Worm (Caenorhabditis elegans) whole organism, mixed stage, embryonic: ENCODE results near the gene ant-1.4.

Experiments
- bed-3 ChIP-seq: fragments of 200-800 bp; sonication (Bioruptor generic); optimal IDR thresholded peaks from 3 replicates; lab custom pipeline; 2018; ENCODE audit warnings: mild to moderate bottlenecking, missing genetic modification characterization, moderate library complexity, missing compliant biosample characterization
- blmp-1 ChIP-seq: fragments of 150-350 bp; optimal IDR thresholded peaks from 2 replicates; lab custom pipeline; 2014; ENCODE audit warnings: missing biosample characterization, missing genetic modification characterization
- ceh-39 ChIP-seq: fragments of 150-350 bp; optimal IDR thresholded peaks from 2 replicates; lab custom pipeline; 2014; ENCODE audit warnings: missing biosample characterization, missing genetic modification characterization
- ceh-43 ChIP-seq: fragments of 200-800 bp; sonication (Bioruptor generic); optimal IDR thresholded peaks from 2 replicates; lab custom pipeline; 2018; ENCODE audit warnings: mild to moderate bottlenecking, missing genetic modification characterization, moderate library complexity, missing compliant biosample characterization
- ceh-83 ChIP-seq: fragments of 200-800 bp; sonication (Bioruptor generic); optimal IDR thresholded peaks from 2 replicates; lab custom pipeline; 2018; ENCODE audit warnings: mild to moderate bottlenecking, missing genetic modification characterization, missing compliant biosample characterization
- ces-1 ChIP-seq: fragments of 150-350 bp; optimal IDR thresholded peaks from 2 replicates; lab custom pipeline; 2014; ENCODE audit warnings: missing biosample characterization, missing genetic modification reagents, missing genetic modification characterization
- drap-1 ChIP-seq: fragments of 200-800 bp; sonication (Bioruptor generic); optimal IDR thresholded peaks from 3 replicates; lab custom pipeline; 2018; ENCODE audit warnings: mild to moderate bottlenecking, missing genetic modification characterization, missing compliant biosample characterization
- elt-1 ChIP-seq: sonication (generic microtip); optimal IDR thresholded peaks from 2 replicates; lab custom pipeline; 2017; ENCODE audit warnings: missing genetic modification characterization, mild to moderate bottlenecking, missing compliant biosample characterization, antibody characterized with exemption, moderate library complexity, borderline replicate concordance; ENCODE audit not compliant: insufficient read depth
- flh-1 ChIP-seq: fragments of 200-800 bp; sonication (Bioruptor generic); optimal IDR thresholded peaks from 2 replicates; lab custom pipeline; 2018; ENCODE audit warnings: mild to moderate bottlenecking, missing genetic modification characterization, moderate library complexity, missing compliant biosample characterization
- hlh-1 ChIP-seq: fragments of 150-350 bp; optimal IDR thresholded peaks from 2 replicates; lab custom pipeline; 2014; ENCODE audit warnings: missing biosample characterization, missing genetic modification reagents, missing genetic modification characterization
- lin-13 ChIP-seq: fragments of 150-350 bp; optimal IDR thresholded peaks from 2 replicates; lab custom pipeline; 2014; ENCODE audit warnings: missing biosample characterization, missing genetic modification characterization
- lin-32 ChIP-seq: fragments of 200-800 bp; sonication (Bioruptor generic); optimal IDR thresholded peaks from 2 replicates; lab custom pipeline; 2018; ENCODE audit warnings: mild to moderate bottlenecking, missing genetic modification characterization, missing compliant biosample characterization
- lsy-2 ChIP-seq: fragments of 150-350 bp; optimal IDR thresholded peaks from 2 replicates; lab custom pipeline; 2014; ENCODE audit warnings: missing biosample characterization, missing genetic modification characterization
- mab-5 ChIP-seq: fragments of 150-350 bp; optimal IDR thresholded peaks from 2 replicates; lab custom pipeline; 2014; ENCODE audit warnings: missing biosample characterization, missing genetic modification characterization
- mep-1 ChIP-seq: fragments of 150-350 bp; optimal IDR thresholded peaks from 2 replicates; lab custom pipeline; 2017; ENCODE audit warnings: missing biosample characterization, missing genetic modification reagents, missing genetic modification characterization, inconsistent platforms
- mls-2 ChIP-seq: sonication (generic microtip); optimal IDR thresholded peaks from 2 replicates; lab custom pipeline; 2016; ENCODE audit warnings: mild to moderate bottlenecking, missing genetic modification characterization, moderate library complexity, missing compliant biosample characterization
- nhr-12 ChIP-seq: fragments of 150-350 bp; optimal IDR thresholded peaks from 2 replicates; lab custom pipeline; 2014; ENCODE audit warnings: missing biosample characterization, missing genetic modification characterization
- nhr-2 ChIP-seq: fragments of 150-350 bp; optimal IDR thresholded peaks from 2 replicates; lab custom pipeline; 2014; ENCODE audit warnings: missing biosample characterization, missing genetic modification characterization
- nhr-237 ChIP-seq: fragments of 150-350 bp; optimal IDR thresholded peaks from 2 replicates; lab custom pipeline; 2014; ENCODE audit warnings: missing biosample characterization, missing genetic modification characterization
- nhr-28 ChIP-seq: fragments of 150-350 bp; optimal IDR thresholded peaks from 2 replicates; lab custom pipeline; 2014; ENCODE audit warnings: missing biosample characterization, missing genetic modification characterization
- nhr-76 ChIP-seq: sonication (generic microtip); optimal IDR thresholded peaks from 2 replicates; lab custom pipeline; 2017; ENCODE audit warnings: missing biosample characterization, missing genetic modification characterization
- pha-4 ChIP-seq: fragments of 150-350 bp; optimal IDR thresholded peaks from 2 replicates; lab custom pipeline; 2018; ENCODE audit warnings: missing biosample characterization, missing genetic modification reagents, missing genetic modification characterization
- sem-2 ChIP-seq: fragments of 200-800 bp; sonication (Bioruptor generic); optimal IDR thresholded peaks from 2 replicates; lab custom pipeline; 2018; ENCODE audit warnings: mild to moderate bottlenecking, missing genetic modification characterization, missing compliant biosample characterization
- snpc-4 ChIP-seq: fragments of 150-350 bp; optimal IDR thresholded peaks from 2 replicates; lab custom pipeline; 2014; ENCODE audit warnings: missing biosample characterization, missing genetic modification characterization
- sptf-1 ChIP-seq: sonication (generic microtip); optimal IDR thresholded peaks from 2 replicates; lab custom pipeline; 2017; ENCODE audit warnings: mild to moderate bottlenecking, missing genetic modification characterization, moderate library complexity, missing compliant biosample characterization
- tbx-8 ChIP-seq: fragments of 200-800 bp; sonication (Bioruptor generic); optimal IDR thresholded peaks from 2 replicates; lab custom pipeline; 2018; ENCODE audit warnings: mild to moderate bottlenecking, missing genetic modification characterization, moderate library complexity, missing compliant biosample characterization
- unc-120 ChIP-seq: sonication (generic microtip); optimal IDR thresholded peaks from 2 replicates; lab custom pipeline; 2017; ENCODE audit warnings: missing genetic modification characterization, missing compliant biosample characterization; ENCODE audit not compliant: poor library complexity, severe bottlenecking
- unc-39 ChIP-seq: fragments of 150-350 bp; optimal IDR thresholded peaks from 2 replicates; lab custom pipeline; 2014; ENCODE audit warnings: missing biosample characterization, missing genetic modification characterization
- unc-62 ChIP-seq: fragments of 150-350 bp; optimal IDR thresholded peaks from 2 replicates; lab custom pipeline; 2014; ENCODE audit warnings: missing biosample characterization, missing genetic modification reagents, missing genetic modification characterization
- zip-8 ChIP-seq: fragments of 150-350 bp; optimal IDR thresholded peaks from 2 replicates; lab custom pipeline; 2014; ENCODE audit warnings: missing biosample characterization, missing genetic modification characterization
- ztf-11 ChIP-seq: fragments of 150-350 bp; optimal IDR thresholded peaks from 2 replicates; lab custom pipeline; 2014; ENCODE audit warnings: missing biosample characterization, missing genetic modification characterization

ant-1.4 gene

ce11 chrIV:8472493-8472892, 12.4 kb upstream of the ant-1.4 start, which contains the start of gene oat-1:
TSS of gene oat-1 (minus strand) at chrIV:8472593.
- TF ChIP-seq lin-32, result no peak
- TF ChIP-seq snpc-4 (tag; lab: Kevin White, UChicago), result no peak
- no peak for TF ChIP-seq lsy-2 (tag; lab: Kevin White, UChicago)
- TF ChIP-seq sem-2 (GFP tag; lab: Kevin White, UChicago), result no peak

- no peak for TF ChIP-seq lin-32
These were observed 4.1 kb upstream of the ant-1.4 start for ce11 chrIV:8464187-8464586.

- TF ChIP-seq drap-1 (GFP tag; lab: Kevin White, UChicago) (no peak), mls-2 (no peak), bed-3 (GFP tag; lab: Kevin White, UChicago) (no peak), unc-62 (GFP tag; lab: Kevin White, UChicago) (no peak), ceh-43 (GFP tag; lab: Kevin White, UChicago) (no peak), nhr-2 (tag; lab: Kevin White, UChicago) (no peak), flh-1 (GFP tag; lab: Kevin White, UChicago) (no peak), ztf-11 (tag; lab: Kevin White, UChicago) (no peak), tbx-8 (GFP tag; lab: Kevin White, UChicago) (no peak), elt-1 (no peak), hlh-1 (tag; lab: Kevin White, UChicago) (no peak), snpc-4 (tag; lab: Kevin White, UChicago) (no peak), ces-1 (GFP tag; lab: Kevin White, UChicago) (no peak), sem-2 (GFP tag; lab: Kevin White, UChicago) (no peak), mep-1 (tag; lab: Kevin White, UChicago) (no peak), lin-32 (no peak), nhr-12 (tag; lab: Kevin White, UChicago) (no peak), unc-120 (tag; lab: Kevin White, UChicago) (no peak), nhr-76 (tag; lab: Kevin White, UChicago) (no peak), zip-8 (tag; lab: Kevin White, UChicago) (no peak)
These were observed 3.6 kb upstream of the ant-1.4 start, which contains the start of gene str-176 for ce11 chrIV:8463716-8464115. TSS of gene str-176 (minus strand) at chrIV:8463816.

- TF ChIP-seq sptf-1, result no peak
- TF ChIP-seq tbx-8 (GFP tag; lab: Kevin White, UChicago), result no peak
- no peak for TF ChIP-seq ceh-83
- no peak for TF ChIP-seq bed-3 (GFP tag; lab: Kevin White, UChicago)
- TF ChIP-seq hlh-1 (tag; lab: Kevin White, UChicago), result no peak
- TF ChIP-seq ces-1 (GFP tag; lab: Kevin White, UChicago), result no peak
- TF ChIP-seq nhr-237, result no peak
- TF ChIP-seq mep-1 (tag; lab: Kevin White, UChicago), result no peak
- TF ChIP-seq, all 35 proteins: peak for 0
These were observed 3.0 kb upstream of the ant-1.4 start for ce11 chrIV:8463069-8463468.

- TF ChIP-seq sptf-1, result no peak
- no peak for TF ChIP-seq unc-62 (GFP tag; lab: Kevin White, UChicago)
- TF ChIP-seq lin-13, result no peak
- no peak for TF ChIP-seq nhr-28 (tag; lab: Kevin White, UChicago)
- no peak for TF ChIP-seq mab-5 (tag; lab: Kevin White, UChicago)
- TF ChIP-seq flh-1 (GFP tag; lab: Kevin White, UChicago), result no peak
- no peak for TF ChIP-seq tbx-8 (GFP tag; lab: Kevin White, UChicago)
- TF ChIP-seq nhr-76 (tag; lab: Kevin White, UChicago), result no peak
- no peak for TF ChIP-seq blmp-1 (tag; lab: Kevin White, UChicago)
- TF ChIP-seq snpc-4 (tag; lab: Kevin White, UChicago), result no peak
- TF ChIP-seq mls-2, result no peak
- TF ChIP-seq, all 35 proteins: peak for 0
These were observed 2.3 kb upstream of the ant-1.4 start for ce11 chrIV:8462376-8462775.

- TF ChIP-seq pha-4 (no peak), mab-5 (tag; lab: Kevin White, UChicago) (no peak), unc-39 (tag; lab: Kevin White, UChicago) (no peak), hlh-1 (tag; lab: Kevin White, UChicago) (no peak), mep-1 (tag; lab: Kevin White, UChicago) (no peak), sem-2 (GFP tag; lab: Kevin White, UChicago) (no peak), tbx-8 (GFP tag; lab: Kevin White, UChicago) (no peak), ces-1 (GFP tag; lab: Kevin White, UChicago) (no peak), nhr-12 (tag; lab: Kevin White, UChicago) (no peak), lsy-2 (tag; lab: Kevin White, UChicago) (no peak), unc-62 (GFP tag; lab: Kevin White, UChicago) (no peak), ceh-39 (no peak), lin-32 (no peak), lin-13 (no peak)
- TF ChIP-seq, all 35 proteins: peak for 0
These were observed 1.1 kb upstream of the ant-1.4 start for ce11 chrIV:8461177-8461576.
